Fruit fly (Drosophila melanogaster): ENCODE measurements around the gene CG6236.

The CG6236 gene

dm6 chr3R:15280619-15281334 lies 47.3 kb downstream of the CG6236 start (continued):
- peak; percentile 15 for TF ChIP-seq dsx (GFP tag; optimal IDR thresholded peaks at IDR 0.05; ENCODE audit: poor library complexity, severe bottlenecking)
- peak; percentile 52 for TF ChIP-seq Ets21C (GFP tag; optimal IDR thresholded peaks at IDR 0.05)
- peak; percentile 9 for TF ChIP-seq Ets96B (tag; optimal IDR thresholded peaks at IDR 0.05)
- peak; percentile 91 for TF ChIP-seq Eip78C (GFP tag)
- TF ChIP-seq fd59A (GFP tag; optimal IDR thresholded peaks at IDR 0.05) = no peak
- peak; percentile 76 for TF ChIP-seq lz (GFP tag; optimal IDR thresholded peaks at IDR 0.05)
- peak; percentile 76 for TF ChIP-seq CG34406 (GFP tag; optimal IDR thresholded peaks at IDR 0.05)
- peak; percentile 50 for TF ChIP-seq Blimp-1 (GFP tag; optimal IDR thresholded peaks at IDR 0.05)
- TF ChIP-seq Smox (GFP tag; optimal IDR thresholded peaks at IDR 0.05) = peak; percentile 73
- TF ChIP-seq CG3032 (tag; optimal IDR thresholded peaks at IDR 0.05) = peak; percentile 18

dm6 chr3R:15277926-15278869 lies 49.9 kb downstream of the CG6236 start, which contains the start of the genes MRG15 and Tm1:
TSS of gene MRG15 (minus strand) at chr3R:15278109.
TSS of gene Tm1 (plus strand) at chr3R:15278220.
- peak; percentile 57 for TF ChIP-seq vri (GFP tag; optimal IDR thresholded peaks at IDR 0.05)
- no peak for TF ChIP-seq Gug (GFP tag; IDR thresholded peaks at IDR 0.05)
- TF ChIP-seq CG6163 (GFP tag; IDR thresholded peaks at IDR 0.05) = no peak
- no peak for TF ChIP-seq CG6276 (GFP tag; optimal IDR thresholded peaks at IDR 0.05)
- no peak for TF ChIP-seq CG10669 (GFP tag; optimal IDR thresholded peaks at IDR 0.05)
- TF ChIP-seq Sox14 (GFP tag; optimal IDR thresholded peaks at IDR 0.05) = peak; percentile 10
- TF ChIP-seq Lpt (GFP tag; optimal IDR thresholded peaks at IDR 0.05) = no peak
- no peak for TF ChIP-seq Eip75B (GFP tag; optimal IDR thresholded peaks at IDR 0.05)
- TF ChIP-seq CG6792 (GFP tag; optimal IDR thresholded peaks at IDR 0.05) = no peak
- TF ChIP-seq CG34406 (GFP tag; optimal IDR thresholded peaks at IDR 0.05) = no peak
- no peak for TF ChIP-seq CG16779 (tag; optimal IDR thresholded peaks at IDR 0.05)
- no peak for TF ChIP-seq cyc (GFP tag; optimal IDR thresholded peaks at IDR 0.05)
- TF ChIP-seq eg (GFP tag; IDR thresholded peaks at IDR 0.05) = no peak
- TF ChIP-seq Sox102F (GFP tag; optimal IDR thresholded peaks at IDR 0.05) = no peak
- no peak for TF ChIP-seq CG6808 (GFP tag; optimal IDR thresholded peaks at IDR 0.05)
- no peak for TF ChIP-seq CG11762 (GFP tag; optimal IDR thresholded peaks at IDR 0.05; ENCODE audit: insufficient read depth)
- no peak for TF ChIP-seq Hr4 (GFP tag; optimal IDR thresholded peaks at IDR 0.05)
- no peak for TF ChIP-seq spab (GFP tag; optimal IDR thresholded peaks at IDR 0.05)
- no peak for TF ChIP-seq CG6854 (GFP tag; optimal IDR thresholded peaks at IDR 0.05)
- peak; percentile 31 for TF ChIP-seq fkh (GFP tag; optimal IDR thresholded peaks at IDR 0.05)
- no peak for TF ChIP-seq fd59A (GFP tag; optimal IDR thresholded peaks at IDR 0.05)
- no peak for TF ChIP-seq salr (GFP tag; optimal IDR thresholded peaks at IDR 0.05)
- TF ChIP-seq CG8119 (GFP tag; IDR thresholded peaks at IDR 0.05) = no peak
- TF ChIP-seq pdm3 (GFP tag; optimal IDR thresholded peaks at IDR 0.05) = no peak
- no peak for TF ChIP-seq Ets21C (GFP tag; optimal IDR thresholded peaks at IDR 0.05)
- TF ChIP-seq CG8319 (GFP tag; optimal IDR thresholded peaks at IDR 0.05) = no peak
- TF ChIP-seq svp (GFP tag) = peak; percentile 10
- no peak for TF ChIP-seq Hr38 (GFP tag; optimal IDR thresholded peaks at IDR 0.05)
- TF ChIP-seq lz (GFP tag; optimal IDR thresholded peaks at IDR 0.05) = no peak
- peak; percentile 91 for TF ChIP-seq dsx (GFP tag; optimal IDR thresholded peaks at IDR 0.05; ENCODE audit: poor library complexity, severe bottlenecking)
- TF ChIP-seq CG3032 (tag; optimal IDR thresholded peaks at IDR 0.05) = no peak
- no peak for TF ChIP-seq dac (GFP tag; optimal IDR thresholded peaks at IDR 0.05)
- no peak for TF ChIP-seq CG11902 (GFP tag; optimal IDR thresholded peaks at IDR 0.05)
- TF ChIP-seq Smox (GFP tag; optimal IDR thresholded peaks at IDR 0.05) = no peak
- TF ChIP-seq ss (GFP tag; optimal IDR thresholded peaks at IDR 0.05) = no peak
- TF ChIP-seq Eip78C (GFP tag) = peak; percentile 56
- TF ChIP-seq topi (GFP tag; optimal IDR thresholded peaks at IDR 0.05) = no peak
- TF ChIP-seq CG11294 (GFP tag; IDR thresholded peaks at IDR 0.05) = no peak
- TF ChIP-seq CG3919 (GFP tag; optimal IDR thresholded peaks at IDR 0.05) = no peak
- peak; percentile 1 for TF ChIP-seq Hr39 (GFP tag; optimal IDR thresholded peaks at IDR 0.05)
- no peak for TF ChIP-seq Blimp-1 (GFP tag; optimal IDR thresholded peaks at IDR 0.05)
- no peak for TF ChIP-seq fd85E (GFP tag; optimal IDR thresholded peaks at IDR 0.05)
